Fruit fly (Drosophila melanogaster) Kc167 (cell line): Measurements from ENCODE around the gene CG9391.

ENCODE experiments used
- Myc ChIP-seq: fragments of >200 bp; optimal IDR thresholded peaks from 2 replicates; lab custom pipeline; 2017; ENCODE audit warnings: missing external identifiers
- Sin3A ChIP-seq: fragments of >200 bp; optimal IDR thresholded peaks from 2 replicates; lab custom pipeline; 2018; ENCODE audit warnings: missing external identifiers
- h ChIP-seq: fragments of >200 bp; optimal IDR thresholded peaks from 3 replicates; lab custom pipeline; 2018; ENCODE audit warnings: missing external identifiers
- insv ChIP-seq: fragments of >200 bp; optimal IDR thresholded peaks from 3 replicates; lab custom pipeline; 2018; ENCODE audit warnings: missing external identifiers
- psq ChIP-seq: fragments of >200 bp; optimal IDR thresholded peaks from 2 replicates; lab custom pipeline; 2017; ENCODE audit warnings: missing external identifiers
- ttk ChIP-seq: sonication (Bioruptor generic); optimal IDR thresholded peaks from 2 replicates; lab custom pipeline; 2017; ENCODE audit warnings: missing external identifiers

CG9391 gene

DNA sequence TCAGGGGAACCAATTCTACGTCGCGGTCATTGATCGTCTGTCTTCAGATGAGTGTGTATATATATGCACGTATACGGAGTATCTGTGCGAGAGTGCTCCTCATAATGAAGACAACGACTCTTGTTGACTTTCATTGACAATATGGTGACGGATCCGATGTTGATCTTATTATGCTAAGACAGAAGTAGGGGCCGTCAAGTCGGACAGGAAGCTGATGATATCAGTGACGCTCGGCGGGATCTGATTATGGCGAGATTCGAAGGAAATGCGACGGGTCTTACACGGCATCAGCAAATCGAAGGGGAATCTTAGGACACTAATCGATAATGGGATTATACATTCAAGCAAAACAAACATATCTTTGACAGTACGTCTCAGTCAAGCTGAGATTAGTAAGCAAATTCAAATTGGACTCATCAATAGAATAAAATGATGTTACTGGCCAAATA lies 13.6 kb downstream of the CG9391 start:
- no peak for TF ChIP-seq h (lab: Kevin White, UChicago)
- TF ChIP-seq insv (lab: Kevin White, UChicago), result no peak
- no peak for TF ChIP-seq ttk
- no peak for TF ChIP-seq Myc (lab: Kevin White, UChicago)
- TF ChIP-seq psq, result no peak
- TF ChIP-seq Sin3A (lab: Kevin White, UChicago), result no peak

dm6 chr3L:21253761-21254523 lies 14.2 kb downstream of the CG9391 start:
- TF ChIP-seq Myc (lab: Kevin White, UChicago) (no peak), Sin3A (lab: Kevin White, UChicago) (no peak), h (lab: Kevin White, UChicago) (no peak), psq (no peak), ttk (no peak), insv (lab: Kevin White, UChicago) (no peak)

DNA sequence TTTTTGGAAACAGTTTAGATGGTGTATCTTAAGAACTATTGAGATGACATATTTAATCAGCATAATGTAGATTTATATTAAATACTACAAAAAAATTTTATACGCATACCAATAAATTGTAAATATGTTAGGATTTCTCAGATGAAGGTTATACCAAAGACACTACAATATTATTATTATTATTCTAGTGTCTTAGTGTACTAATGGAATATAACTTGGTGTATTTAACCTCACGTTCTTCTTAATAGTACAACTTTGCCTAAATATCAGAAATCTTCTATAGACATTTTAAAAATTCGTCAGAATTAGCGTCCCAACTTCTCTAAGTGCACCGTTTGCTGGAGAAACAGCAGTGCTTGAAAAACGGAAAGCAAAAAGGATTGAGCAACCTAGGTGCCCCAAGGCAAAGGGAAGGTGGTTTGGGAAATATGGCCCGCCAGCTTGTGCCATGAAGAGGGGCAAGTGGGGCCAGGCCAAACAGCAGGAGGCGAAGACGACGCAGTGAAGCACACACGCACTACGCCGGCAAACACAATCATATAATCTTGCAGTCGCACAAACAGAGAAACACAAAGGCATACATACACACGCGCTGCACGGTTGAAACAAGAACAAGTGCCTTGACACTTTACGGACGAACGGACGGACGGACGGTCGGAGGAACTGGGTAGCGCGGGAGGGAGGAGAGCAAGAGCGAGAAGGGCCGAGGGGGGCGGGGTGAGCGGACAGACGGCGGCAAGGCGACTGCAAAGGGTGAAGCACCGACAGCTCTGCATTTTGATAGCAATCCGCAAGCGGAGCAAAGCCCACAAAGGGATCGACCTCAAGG lies 15.0 kb downstream of the CG9391 start:
- TF ChIP-seq psq (no peak), Myc (lab: Kevin White, UChicago) (no peak), insv (lab: Kevin White, UChicago) (no peak), Sin3A (lab: Kevin White, UChicago) (no peak), ttk (no peak), h (lab: Kevin White, UChicago) (no peak)

DNA sequence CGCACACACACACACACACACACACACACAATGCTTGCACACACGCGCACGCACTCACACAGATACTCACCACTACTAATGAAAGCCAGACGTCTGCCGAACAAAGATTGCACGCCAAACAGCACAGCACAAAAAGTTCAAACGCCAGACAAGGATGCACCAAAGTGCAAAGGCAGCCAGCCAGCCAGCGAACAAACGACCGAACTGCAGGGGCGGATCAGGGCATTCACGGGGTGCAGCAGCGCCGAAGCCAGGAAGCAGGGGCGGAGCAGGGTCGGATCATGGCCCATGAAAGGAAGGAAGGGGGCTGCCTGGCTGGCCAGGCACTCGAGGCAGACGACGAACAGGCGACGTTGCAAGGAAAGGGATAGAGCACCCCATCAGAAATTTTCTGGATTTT lies 15.6 kb downstream of the CG9391 start:
- TF ChIP-seq Myc (lab: Kevin White, UChicago), result no peak
- TF ChIP-seq insv (lab: Kevin White, UChicago), result no peak
- TF ChIP-seq psq, result no peak
- TF ChIP-seq ttk, result no peak
- no peak for TF ChIP-seq h (lab: Kevin White, UChicago)
- TF ChIP-seq Sin3A (lab: Kevin White, UChicago), result no peak

dm6 chr3L:21251381-21251780 lies 16.8 kb downstream of the CG9391 start:
- no peak for TF ChIP-seq psq
- TF ChIP-seq h (lab: Kevin White, UChicago), result no peak
- TF ChIP-seq ttk, result no peak
- TF ChIP-seq Myc (lab: Kevin White, UChicago), result no peak
- no peak for TF ChIP-seq Sin3A (lab: Kevin White, UChicago)
- no peak for TF ChIP-seq insv (lab: Kevin White, UChicago)

- no peak for TF ChIP-seq Sin3A (lab: Kevin White, UChicago)
- TF ChIP-seq psq, result no peak
- no peak for TF ChIP-seq Myc (lab: Kevin White, UChicago)
Observed at dm6 chr3L:21243417-21243816, 24.7 kb downstream of the CG9391 start.

dm6 chr3L:21242958-21243357 lies 25.2 kb downstream of the CG9391 start:
- TF ChIP-seq Myc (lab: Kevin White, UChicago) (no peak), Sin3A (lab: Kevin White, UChicago) (no peak), psq (no peak), ttk (no peak), insv (lab: Kevin White, UChicago) (no peak), h (lab: Kevin White, UChicago) (no peak)

- TF ChIP-seq Myc (lab: Kevin White, UChicago), result no peak
- no peak for TF ChIP-seq insv (lab: Kevin White, UChicago)
- TF ChIP-seq psq, result no peak
- no peak for TF ChIP-seq h (lab: Kevin White, UChicago)
- TF ChIP-seq Sin3A (lab: Kevin White, UChicago), result no peak
- no peak for TF ChIP-seq ttk
Observed at dm6 chr3L:21241447-21241983, 26.6 kb downstream of the CG9391 start.

DNA sequence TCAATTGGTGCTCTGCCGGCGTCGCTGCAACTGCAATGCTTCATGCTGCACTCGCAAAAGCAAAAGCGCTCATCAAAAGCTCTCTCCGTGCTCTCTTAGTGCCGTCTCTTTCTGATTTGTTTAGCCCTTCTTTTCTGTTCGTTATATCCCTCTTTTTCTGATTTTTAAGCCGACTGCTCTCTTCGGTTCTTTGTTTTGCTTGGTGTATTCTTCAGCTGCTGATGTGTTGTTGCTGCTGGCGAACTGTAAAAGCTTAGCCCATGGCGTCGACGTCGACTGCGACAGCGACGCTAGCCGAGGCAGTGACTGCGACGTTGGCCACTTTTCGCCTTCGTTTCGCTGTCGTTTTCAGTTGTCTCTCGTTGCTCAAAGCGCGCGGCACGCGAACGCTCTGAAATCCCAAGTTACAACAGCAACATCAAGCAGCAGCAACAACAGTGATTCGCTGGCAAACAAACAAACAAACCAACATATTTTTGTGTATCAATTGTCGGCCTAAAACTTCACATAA lies 28.1 kb downstream of the CG9391 start:
- TF ChIP-seq psq, result no peak
- no peak for TF ChIP-seq Sin3A (lab: Kevin White, UChicago)
- TF ChIP-seq Myc (lab: Kevin White, UChicago), result no peak
- no peak for TF ChIP-seq insv (lab: Kevin White, UChicago)
- TF ChIP-seq ttk, result no peak
- no peak for TF ChIP-seq h (lab: Kevin White, UChicago)

- no peak for TF ChIP-seq Myc (lab: Kevin White, UChicago)
- no peak for TF ChIP-seq h (lab: Kevin White, UChicago)
- no peak for TF ChIP-seq ttk
- TF ChIP-seq psq, result no peak
- TF ChIP-seq insv (lab: Kevin White, UChicago), result no peak
- TF ChIP-seq Sin3A (lab: Kevin White, UChicago), result no peak
Observed at dm6 chr3L:21238377-21238776, 29.8 kb downstream of the CG9391 start.

dm6 chr3L:21236959-21237551 lies 31.1 kb downstream of the CG9391 start:
- no peak for TF ChIP-seq psq
- TF ChIP-seq h (lab: Kevin White, UChicago), result no peak
